Worm (Caenorhabditis elegans) whole organism, L4/young adult: ENCODE measurements around the gene R07B1.6.

Experiments used
- W03F9.2 ChIP-seq: fragments of 150-350 bp; optimal IDR thresholded peaks from 2 replicates; lab custom pipeline; 2014; ENCODE audit warnings: missing biosample characterization, missing genetic modification characterization
- dao-5 ChIP-seq: sonication (generic microtip); optimal IDR thresholded peaks from 2 replicates; lab custom pipeline; 2016; ENCODE audit warnings: missing genotype, missing genetic modification characterization, moderate library complexity, missing compliant biosample characterization
- him-1 ChIP-seq: sonication (generic microtip); optimal IDR thresholded peaks from 2 replicates; lab custom pipeline; 2016; ENCODE audit warnings: missing genotype, missing genetic modification reagents, missing genetic modification characterization, missing compliant biosample characterization

DNA sequence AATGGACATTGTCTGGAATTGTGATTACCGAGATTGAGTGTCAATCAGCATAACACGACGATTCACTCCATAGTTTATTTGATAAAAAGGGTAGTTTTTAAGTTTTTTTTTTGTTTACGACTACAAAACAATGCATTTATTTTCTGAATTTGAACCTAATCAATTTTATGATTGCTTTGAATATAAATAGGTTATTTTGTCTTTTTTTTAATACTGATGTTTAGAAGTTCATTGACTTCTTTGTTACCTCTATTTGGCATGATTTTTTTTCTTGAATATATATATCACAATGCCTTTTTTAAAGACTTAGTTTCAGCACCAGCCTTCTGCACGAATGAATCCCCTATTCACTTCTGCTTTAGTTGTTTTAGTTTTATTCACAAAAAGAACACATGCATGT lies 3.1 kb downstream of the R07B1.6 start, which contains the start of gene R07B1.13:
- TF ChIP-seq dao-5 (tag; lab: Kevin White, UChicago) (no peak), W03F9.2 (no peak), him-1 (tag; lab: Kevin White, UChicago) (no peak)
